Worm (Caenorhabditis elegans) whole organism, midembryonic: Measurements from ENCODE around the gene cst-1.

Experiments
- T22C8.4 ChIP-seq: fragments of 200-800 bp; sonication (Bioruptor generic); IDR thresholded peaks from 2 replicates; pipeline ENCODE4 v1.3.6; 2022; ENCODE audit warnings: missing genetic modification characterization, missing compliant biosample characterization
- flt-1 ChIP-seq: fragments of 200-800 bp; sonication (Bioruptor generic); IDR thresholded peaks from 2 replicates; pipeline ENCODE4 v1.3.6; 2022; ENCODE audit warnings: missing genetic modification characterization, missing compliant biosample characterization
- klf-2 ChIP-seq: fragments of 200-800 bp; sonication (Bioruptor generic); conservative IDR thresholded peaks from 2 replicates; pipeline ENCODE4 v1.3.6; 2022; ENCODE audit warnings: missing genetic modification reagents, missing genetic modification characterization, missing compliant biosample characterization
- med-1 ChIP-seq: sonication (generic microtip); optimal IDR thresholded peaks from 2 replicates; lab custom pipeline; 2017; ENCODE audit warnings: missing genetic modification characterization, mild to moderate bottlenecking, missing compliant biosample characterization, antibody characterized with exemption, missing genetic modification reagents; ENCODE audit not compliant: insufficient read depth
- ref-1 ChIP-seq: fragments of 200-800 bp; sonication (Bioruptor generic); conservative IDR thresholded peaks from 2 replicates; pipeline ENCODE4 v1.3.6; 2022; ENCODE audit warnings: missing genetic modification reagents, missing genetic modification characterization, missing compliant biosample characterization
- tab-1 ChIP-seq: fragments of 200-800 bp; sonication (Bioruptor generic); IDR thresholded peaks from 2 replicates; pipeline ENCODE4 v1.3.6; 2022; ENCODE audit warnings: missing genetic modification characterization, missing compliant biosample characterization
- ztf-23 ChIP-seq: fragments of 200-800 bp; sonication (Bioruptor generic); IDR thresholded peaks from 2 replicates; pipeline ENCODE4 v1.3.6; 2022; ENCODE audit warnings: missing genetic modification reagents, missing genetic modification characterization, missing compliant biosample characterization
- ztf-29 ChIP-seq: fragments of 200-800 bp; sonication (Bioruptor generic); IDR thresholded peaks from 2 replicates; pipeline ENCODE4 v1.3.6; 2022; ENCODE audit warnings: missing genetic modification reagents, missing genetic modification characterization, missing compliant biosample characterization

DNA sequence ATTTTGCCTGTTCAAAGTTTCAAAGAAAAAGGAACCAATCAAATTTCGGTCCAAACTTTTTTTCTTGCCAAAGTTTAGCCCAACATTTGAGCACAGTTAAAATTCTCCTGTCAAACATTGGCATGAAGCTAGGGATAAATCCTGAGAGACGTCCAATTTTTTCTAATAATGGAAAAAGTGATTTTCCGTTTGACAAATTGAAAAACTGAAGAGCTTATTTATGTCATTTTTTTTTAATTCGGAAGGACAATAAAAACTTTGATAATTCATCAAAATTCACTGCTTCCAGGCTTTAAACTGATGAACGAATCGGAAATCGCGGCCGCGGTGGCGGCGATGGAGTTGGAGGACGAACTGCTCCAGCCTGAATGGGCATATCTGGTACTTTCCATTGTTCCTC lies 18.9 kb upstream of the cst-1 start, which contains the start of gene dop-6:
- no peak for TF ChIP-seq flt-1 (GFP tag; lab: Robert Waterston, UW)
- no peak for TF ChIP-seq ztf-29 (GFP tag; lab: Robert Waterston, UW)
- no peak for TF ChIP-seq med-1 (GFP tag; lab: Kevin White, UChicago)
- no peak for TF ChIP-seq ref-1 (GFP tag; lab: Robert Waterston, UW)
- no peak for TF ChIP-seq klf-2 (GFP tag; lab: Robert Waterston, UW)
- no peak for TF ChIP-seq ztf-23 (GFP tag; lab: Robert Waterston, UW)
- no peak for TF ChIP-seq T22C8.4 (GFP tag; lab: Robert Waterston, UW)
- TF ChIP-seq tab-1 (GFP tag; lab: Robert Waterston, UW), result no peak
